Worm (Caenorhabditis elegans) whole organism, late embryonic: ENCODE results near the gene egrh-1.

Source experiments
- C38D4.7 ChIP-seq: fragments of 200-800 bp; sonication (Bioruptor generic); optimal IDR thresholded peaks from 2 replicates; lab custom pipeline; 2018; ENCODE audit warnings: mild to moderate bottlenecking, missing genetic modification characterization, moderate library complexity, missing compliant biosample characterization
- K02D7.2 ChIP-seq: sonication (generic microtip); optimal IDR thresholded peaks from 2 replicates; lab custom pipeline; 2017; ENCODE audit warnings: mild to moderate bottlenecking, missing genetic modification characterization, missing compliant biosample characterization
- K09A11.1 ChIP-seq: sonication (generic microtip); optimal IDR thresholded peaks from 2 replicates; lab custom pipeline; 2017; ENCODE audit warnings: antibody characterized with exemption, mild to moderate bottlenecking, missing genetic modification characterization, missing compliant biosample characterization; ENCODE audit not compliant: insufficient read depth
- T23F11.4 ChIP-seq: fragments of 200-800 bp; sonication (Bioruptor generic); optimal IDR thresholded peaks from 2 replicates; lab custom pipeline; 2018; ENCODE audit warnings: mild to moderate bottlenecking, missing genetic modification characterization, missing compliant biosample characterization
- Y22D7AL.16 ChIP-seq: sonication (generic microtip); optimal IDR thresholded peaks from 2 replicates; lab custom pipeline; 2016; ENCODE audit warnings: missing genetic modification characterization, missing compliant biosample characterization
- ahr-1 ChIP-seq: sonication (generic microtip); optimal IDR thresholded peaks from 2 replicates; lab custom pipeline; 2016; ENCODE audit warnings: missing genetic modification characterization, missing compliant biosample characterization
- ama-1 ChIP-seq: fragments of 150-350 bp; optimal IDR thresholded peaks from 2 replicates; lab custom pipeline; 2014
- ceh-14 ChIP-seq: sonication (generic microtip); optimal IDR thresholded peaks from 2 replicates; lab custom pipeline; 2016; ENCODE audit warnings: missing genotype, missing genetic modification characterization, missing compliant biosample characterization
- ceh-22 ChIP-seq: sonication (generic microtip); optimal IDR thresholded peaks from 2 replicates; lab custom pipeline; 2017; ENCODE audit warnings: missing biosample characterization, missing genetic modification characterization
- ceh-24 ChIP-seq: sonication (generic microtip); optimal IDR thresholded peaks from 2 replicates; lab custom pipeline; 2016; ENCODE audit warnings: mild to moderate bottlenecking, missing genetic modification characterization, missing compliant biosample characterization
- ceh-30 ChIP-seq: fragments of 150-350 bp; optimal IDR thresholded peaks from 2 replicates; lab custom pipeline; 2014; ENCODE audit warnings: missing biosample characterization, missing genetic modification characterization
- ceh-31 ChIP-seq: sonication (generic microtip); optimal IDR thresholded peaks from 2 replicates; lab custom pipeline; 2016; ENCODE audit warnings: missing genetic modification characterization, missing compliant biosample characterization
- ceh-45 ChIP-seq: fragments of 200-800 bp; sonication (Bioruptor generic); IDR thresholded peaks from 2 replicates; pipeline ENCODE4 v1.3.6; 2022; ENCODE audit warnings: missing genetic modification reagents, missing genetic modification characterization, missing compliant biosample characterization
- ceh-48 ChIP-seq: sonication (generic microtip); optimal IDR thresholded peaks from 2 replicates; lab custom pipeline; 2016; ENCODE audit warnings: missing genetic modification characterization, inconsistent platforms, missing compliant biosample characterization
- ceh-9 ChIP-seq: sonication (generic microtip); optimal IDR thresholded peaks from 2 replicates; lab custom pipeline; 2016; ENCODE audit warnings: mild to moderate bottlenecking, missing genetic modification characterization, inconsistent platforms, missing compliant biosample characterization
- dmd-4 ChIP-seq: sonication (generic microtip); optimal IDR thresholded peaks from 2 replicates; lab custom pipeline; 2016; ENCODE audit warnings: borderline replicate concordance, missing genetic modification characterization, missing compliant biosample characterization
- dve-1 ChIP-seq: sonication (generic microtip); optimal IDR thresholded peaks from 2 replicates; lab custom pipeline; 2017; ENCODE audit warnings: antibody characterized with exemption, mild to moderate bottlenecking, missing genetic modification characterization, missing compliant biosample characterization
- eyg-1 ChIP-seq: sonication (generic microtip); optimal IDR thresholded peaks from 2 replicates; lab custom pipeline; 2016; ENCODE audit warnings: missing genotype, missing genetic modification characterization, missing compliant biosample characterization
- fkh-10 ChIP-seq: fragments of 150-350 bp; optimal IDR thresholded peaks from 2 replicates; lab custom pipeline; 2014; ENCODE audit warnings: missing biosample characterization, missing genetic modification reagents, missing genetic modification characterization
- hlh-30 ChIP-seq: sonication (generic microtip); optimal IDR thresholded peaks from 2 replicates; lab custom pipeline; 2017; ENCODE audit warnings: antibody characterized with exemption, missing genetic modification characterization, missing compliant biosample characterization; ENCODE audit not compliant: insufficient read depth
- hlh-8 ChIP-seq: sonication (generic microtip); optimal IDR thresholded peaks from 2 replicates; lab custom pipeline; 2016; ENCODE audit warnings: missing genotype, missing genetic modification characterization, missing compliant biosample characterization
- lim-6 ChIP-seq: sonication (generic microtip); optimal IDR thresholded peaks from 2 replicates; lab custom pipeline; 2016; ENCODE audit warnings: missing genetic modification characterization, missing compliant biosample characterization
- lin-11 ChIP-seq: fragments of 200-800 bp; sonication (Bioruptor generic); optimal IDR thresholded peaks from 2 replicates; lab custom pipeline; 2018; ENCODE audit warnings: mild to moderate bottlenecking, missing genetic modification characterization, missing compliant biosample characterization
- mec-3 ChIP-seq: sonication (generic microtip); optimal IDR thresholded peaks from 2 replicates; lab custom pipeline; 2016; ENCODE audit warnings: borderline replicate concordance, missing genetic modification characterization, missing compliant biosample characterization
- nhr-11 ChIP-seq: fragments of 150-350 bp; optimal IDR thresholded peaks from 2 replicates; lab custom pipeline; 2014; ENCODE audit warnings: missing biosample characterization, missing genetic modification characterization
- npax-4 ChIP-seq: sonication (generic microtip); optimal IDR thresholded peaks from 2 replicates; lab custom pipeline; 2016; ENCODE audit warnings: missing genetic modification characterization, missing compliant biosample characterization
- pag-3 ChIP-seq: sonication (generic microtip); optimal IDR thresholded peaks from 2 replicates; lab custom pipeline; 2016; ENCODE audit warnings: missing compliant biosample characterization, missing genetic modification characterization, borderline replicate concordance
- pha-2 ChIP-seq: sonication (generic microtip); optimal IDR thresholded peaks from 2 replicates; lab custom pipeline; 2017; ENCODE audit warnings: mild to moderate bottlenecking, missing genetic modification characterization, missing compliant biosample characterization
- pros-1 ChIP-seq: fragments of 150-350 bp; optimal IDR thresholded peaks from 2 replicates; lab custom pipeline; 2014; ENCODE audit warnings: missing biosample characterization, missing genetic modification reagents, missing genetic modification characterization
- rnt-1 ChIP-seq: sonication (generic microtip); optimal IDR thresholded peaks from 2 replicates; lab custom pipeline; 2016; ENCODE audit warnings: missing genetic modification characterization, missing compliant biosample characterization
- sdc-2 ChIP-seq: sonication (generic microtip); optimal IDR thresholded peaks from 2 replicates; lab custom pipeline; 2016; ENCODE audit warnings: missing genotype, missing genetic modification characterization, missing compliant biosample characterization
- tbx-2 ChIP-seq: sonication (generic microtip); optimal IDR thresholded peaks from 2 replicates; lab custom pipeline; 2016; ENCODE audit warnings: missing genetic modification characterization, missing compliant biosample characterization
- tbx-7 ChIP-seq: sonication (generic microtip); optimal IDR thresholded peaks from 2 replicates; lab custom pipeline; 2016; ENCODE audit warnings: missing genotype, missing genetic modification characterization, missing compliant biosample characterization
- unc-3 ChIP-seq, 2 experiments: fragments of 200-800 bp in 1 of 2; sonication (Bioruptor generic) in 1 of 2; sonication (generic microtip) in 1 of 2; conservative IDR thresholded peaks in 1 of 2; optimal IDR thresholded peaks in 1 of 2; 2 replicates each; pipeline versions ENCODE4 v1.3.6 to Lab custom; 2016 to 2022; ENCODE audit warnings: missing compliant biosample characterization in 2 of 2, missing genetic modification characterization in 2 of 2, missing genetic modification reagents in 1 of 2
- unc-42 ChIP-seq: sonication (generic microtip); optimal IDR thresholded peaks from 2 replicates; lab custom pipeline; 2016; ENCODE audit warnings: missing genotype, missing genetic modification characterization, missing compliant biosample characterization
- unc-55 ChIP-seq: sonication (generic microtip); optimal IDR thresholded peaks from 2 replicates; lab custom pipeline; 2017; ENCODE audit warnings: missing biosample characterization, missing genetic modification reagents, missing genetic modification characterization
- unc-86 ChIP-seq: sonication (generic microtip); optimal IDR thresholded peaks from 2 replicates; lab custom pipeline; 2016; ENCODE audit warnings: missing genetic modification characterization, missing compliant biosample characterization
- zip-5 ChIP-seq: sonication (generic microtip); optimal IDR thresholded peaks from 2 replicates; lab custom pipeline; 2016; ENCODE audit warnings: missing genetic modification characterization, missing compliant biosample characterization
- ztf-16 ChIP-seq: sonication (generic microtip); optimal IDR thresholded peaks from 2 replicates; lab custom pipeline; 2017; ENCODE audit warnings: missing genetic modification characterization, missing compliant biosample characterization

The egrh-1 gene

DNA sequence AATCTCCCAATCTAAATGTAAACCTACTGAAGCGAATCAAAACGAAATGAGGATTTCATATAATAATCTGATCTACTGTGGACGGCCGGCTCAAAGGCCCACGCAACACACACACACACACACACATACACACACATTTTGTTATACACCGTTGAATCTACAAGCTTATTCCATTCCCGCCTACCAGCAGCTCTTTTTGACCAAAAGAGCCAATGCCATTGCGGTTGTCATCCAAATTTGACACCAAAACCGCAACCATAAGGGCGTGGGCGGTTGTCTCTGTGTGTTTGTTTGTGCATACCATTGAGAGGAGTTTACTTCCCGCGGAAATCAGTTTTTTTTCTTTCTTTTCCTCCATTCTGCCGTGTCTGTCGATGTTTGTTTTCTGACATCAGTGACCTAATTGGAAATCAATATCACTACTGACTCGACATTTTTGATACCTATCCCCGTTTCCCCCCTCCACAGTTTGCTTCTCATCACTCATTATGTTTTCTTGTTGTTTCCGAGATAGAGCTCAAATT, 2.8 kb upstream of the egrh-1 start:
- TF ChIP-seq unc-86 (tag; lab: Kevin White, UChicago) (no peak), ceh-9 (tag; lab: Kevin White, UChicago) (no peak), npax-4 (no peak), ahr-1 (tag; lab: Kevin White, UChicago) (no peak), ceh-24 (tag; lab: Kevin White, UChicago) (no peak), nhr-11 (tag; lab: Kevin White, UChicago) (no peak), K02D7.2 (tag; lab: Kevin White, UChicago) (no peak), pag-3 (tag; lab: Kevin White, UChicago) (no peak), pha-2 (tag; lab: Kevin White, UChicago) (no peak), lin-11 (tag; lab: Kevin White, UChicago) (no peak), ceh-14 (tag; lab: Kevin White, UChicago) (no peak), fkh-10 (no peak), tbx-2 (tag; lab: Kevin White, UChicago) (no peak), lim-6 (tag; lab: Kevin White, UChicago) (no peak), C38D4.7 (no peak)
- TF ChIP-seq, all 69 proteins: peak for 0

ce11 chrX:14844481-14844880, 1.3 kb upstream of the egrh-1 start:
- TF ChIP-seq tbx-2 (tag; lab: Kevin White, UChicago) (no peak), lim-6 (tag; lab: Kevin White, UChicago) (no peak), mec-3 (tag; lab: Kevin White, UChicago) (no peak), Y22D7AL.16 (tag; lab: Kevin White, UChicago) (no peak), ztf-16 (no peak), hlh-8 (tag; lab: Kevin White, UChicago) (no peak), pag-3 (tag; lab: Kevin White, UChicago) (no peak), sdc-2 (tag; lab: Kevin White, UChicago) (no peak), rnt-1 (tag; lab: Kevin White, UChicago) (no peak), pros-1 (tag; lab: Kevin White, UChicago) (no peak), ama-1 (lab: Kevin White, UChicago) (no peak)

- TF ChIP-seq T23F11.4 (GFP tag; lab: Kevin White, UChicago) (no peak), ceh-48 (no peak), ceh-30 (tag; lab: Kevin White, UChicago) (no peak)
- TF ChIP-seq, all 69 proteins: peak for 0
These were observed 3.3 kb downstream of the egrh-1 start, which contains the start of gene acd-3 for ce11 chrX:14849054-14849453. Gene acd-3 (plus strand): TSS chrX:14849275.

DNA sequence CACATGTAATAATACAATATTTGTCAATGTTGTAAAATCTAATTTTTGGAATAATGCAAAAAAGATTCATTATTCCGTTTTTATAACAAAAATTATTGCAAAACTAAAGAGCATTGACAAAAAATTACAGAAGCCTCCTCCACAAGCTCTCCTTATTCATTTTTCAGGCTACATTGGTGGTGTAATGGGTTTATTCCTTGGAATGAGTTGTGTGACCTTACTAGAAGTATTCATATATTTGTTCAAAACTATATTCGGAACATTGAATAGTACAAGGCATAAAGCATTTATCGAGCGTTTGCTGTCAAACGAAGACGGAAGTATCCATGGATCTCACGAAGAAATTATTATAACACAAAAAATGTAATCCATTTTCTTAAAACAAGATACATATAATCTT, 6.2 kb downstream of the egrh-1 start:
- TF ChIP-seq Y22D7AL.16 (tag; lab: Kevin White, UChicago), result no peak
- no peak for TF ChIP-seq tbx-2 (tag; lab: Kevin White, UChicago)
- no peak for TF ChIP-seq unc-55 (GFP tag; lab: Kevin White, UChicago)
- no peak for TF ChIP-seq K09A11.1 (tag; lab: Kevin White, UChicago)
- TF ChIP-seq dve-1 (tag; lab: Kevin White, UChicago), result no peak
- TF ChIP-seq hlh-30 (tag; lab: Kevin White, UChicago), result no peak
- no peak for TF ChIP-seq tbx-7 (tag; lab: Kevin White, UChicago)
- TF ChIP-seq ceh-45 (GFP tag; lab: Robert Waterston, UW), result no peak
- TF ChIP-seq dmd-4, result no peak
- no peak for TF ChIP-seq ztf-16
- TF ChIP-seq fkh-10, result no peak
- no peak for TF ChIP-seq zip-5
- TF ChIP-seq eyg-1 (tag; lab: Kevin White, UChicago), result no peak
- no peak for TF ChIP-seq ceh-31
- TF ChIP-seq unc-42 (tag; lab: Kevin White, UChicago), result no peak
- no peak for TF ChIP-seq unc-3 (GFP tag; conservative IDR thresholded peaks at IDR 0.05; lab: Robert Waterston, UW)
- no peak for TF ChIP-seq unc-3 (tag; optimal IDR thresholded peaks at IDR 0.05; lab: Kevin White, UChicago)
- TF ChIP-seq ceh-22, result no peak
